Worm (Caenorhabditis elegans) whole organism, young adult: ENCODE measurements around the gene rpl-3.

Source experiments
- B0035.1 ChIP-seq: sonication (generic microtip); optimal IDR thresholded peaks from 2 replicates; lab custom pipeline; 2016; ENCODE audit warnings: missing genetic modification characterization, mild to moderate bottlenecking, missing compliant biosample characterization, missing genotype, missing genetic modification reagents
- B0261.1 ChIP-seq: sonication (generic microtip); optimal IDR thresholded peaks from 2 replicates; lab custom pipeline; 2016; ENCODE audit warnings: mild to moderate bottlenecking, missing genetic modification characterization, moderate library complexity, missing compliant biosample characterization
- F10E7.11 ChIP-seq: sonication (generic microtip); optimal IDR thresholded peaks from 2 replicates; lab custom pipeline; 2017; ENCODE audit warnings: mild to moderate bottlenecking, missing genetic modification characterization, moderate library complexity, missing compliant biosample characterization
- F55B11.4 ChIP-seq: sonication (generic microtip); optimal IDR thresholded peaks from 2 replicates; lab custom pipeline; 2016; ENCODE audit warnings: missing compliant biosample characterization, missing genetic modification characterization, borderline replicate concordance; ENCODE audit not compliant: insufficient read depth
- K12H6.12 ChIP-seq: fragments of 200-800 bp; sonication (Bioruptor generic); optimal IDR thresholded peaks from 2 replicates; lab custom pipeline; 2018; ENCODE audit warnings: mild to moderate bottlenecking, missing genetic modification characterization, missing compliant biosample characterization
- T07F8.4 ChIP-seq: sonication (generic microtip); optimal IDR thresholded peaks from 2 replicates; lab custom pipeline; 2016; ENCODE audit warnings: mild to moderate bottlenecking, missing genetic modification characterization, moderate library complexity, missing compliant biosample characterization
- Y53G8AR.9 ChIP-seq: fragments of 200-800 bp; sonication (Bioruptor generic); conservative IDR thresholded peaks from 2 replicates; pipeline ENCODE4 v1.3.6; 2022; ENCODE audit warnings: missing genetic modification reagents, missing genetic modification characterization, missing compliant biosample characterization
- Y95B8A.8 ChIP-seq: fragments of 200-800 bp; sonication (Bioruptor generic); IDR thresholded peaks from 2 replicates; pipeline ENCODE4 v1.3.6; 2022; ENCODE audit warnings: missing genetic modification reagents, missing genetic modification characterization, missing compliant biosample characterization
- ZK185.1 ChIP-seq: sonication (generic microtip); optimal IDR thresholded peaks from 2 replicates; lab custom pipeline; 2016; ENCODE audit warnings: mild to moderate bottlenecking, missing genetic modification characterization, missing compliant biosample characterization; ENCODE audit not compliant: poor library complexity, severe bottlenecking
- ama-1 ChIP-seq, 3 experiments: fragments of 150-350 bp in 1 of 3; sonication (generic microtip) in 2 of 3; optimal IDR thresholded peaks; 2 replicates each; lab custom pipeline; 2014 to 2018; ENCODE audit warnings: missing biosample characterization in 2 of 3, missing genetic modification characterization in 2 of 3, missing genetic modification reagents in 2 of 3
- aptf-2 ChIP-seq: fragments of 200-800 bp; sonication (Bioruptor generic); conservative IDR thresholded peaks from 2 replicates; pipeline ENCODE4 v1.3.6; 2022; ENCODE audit warnings: missing genetic modification reagents, missing genetic modification characterization, missing compliant biosample characterization
- bed-2 ChIP-seq: fragments of 200-800 bp; sonication (Bioruptor generic); IDR thresholded peaks from 2 replicates; pipeline ENCODE4 v1.3.6; 2022; ENCODE audit warnings: missing genetic modification reagents, missing genetic modification characterization, missing compliant biosample characterization
- cebp-1 ChIP-seq, 2 experiments: fragments of 200-800 bp in 1 of 2; sonication (Bioruptor generic) in 1 of 2; sonication (generic microtip) in 1 of 2; IDR thresholded peaks in 1 of 2; optimal IDR thresholded peaks in 1 of 2; 2 replicates each; pipeline versions ENCODE4 v1.3.6 to Lab custom; 2017 to 2022; ENCODE audit warnings: missing compliant biosample characterization in 2 of 2, missing genetic modification characterization in 2 of 2, mild to moderate bottlenecking in 1 of 2, missing genetic modification reagents in 1 of 2, moderate library complexity in 1 of 2
- cebp-2 ChIP-seq: fragments of 200-800 bp; sonication (Bioruptor generic); IDR thresholded peaks from 2 replicates; pipeline ENCODE4 v1.3.6; 2022; ENCODE audit warnings: missing genetic modification characterization, missing compliant biosample characterization
- ceh-91 ChIP-seq: fragments of 200-800 bp; sonication (Bioruptor generic); IDR thresholded peaks from 2 replicates; pipeline ENCODE4 v1.3.6; 2022; ENCODE audit warnings: missing genetic modification reagents, missing genetic modification characterization, missing compliant biosample characterization
- chd-7 ChIP-seq: sonication (generic microtip); optimal IDR thresholded peaks from 2 replicates; lab custom pipeline; 2016; ENCODE audit warnings: mild to moderate bottlenecking, missing genetic modification characterization, moderate library complexity, missing compliant biosample characterization
- dpl-1 ChIP-seq: fragments of 150-350 bp; optimal IDR thresholded peaks from 2 replicates; lab custom pipeline; 2014; ENCODE audit warnings: missing biosample characterization, missing genetic modification reagents, missing genetic modification characterization
- egl-44 ChIP-seq: fragments of 200-800 bp; sonication (Bioruptor generic); IDR thresholded peaks from 2 replicates; pipeline ENCODE4 v1.3.6; 2022; ENCODE audit warnings: missing genetic modification reagents, missing genetic modification characterization, missing compliant biosample characterization
- egrh-3 ChIP-seq: fragments of 200-800 bp; sonication (Bioruptor generic); IDR thresholded peaks from 2 replicates; pipeline ENCODE4 v1.3.6; 2022; ENCODE audit warnings: missing genetic modification reagents, missing genetic modification characterization, missing compliant biosample characterization
- gei-17 ChIP-seq: fragments of 200-800 bp; sonication (Bioruptor generic); optimal IDR thresholded peaks from 2 replicates; lab custom pipeline; 2018; ENCODE audit warnings: mild to moderate bottlenecking, missing genetic modification characterization, missing compliant biosample characterization
- him-1 ChIP-seq: sonication (generic microtip); optimal IDR thresholded peaks from 2 replicates; lab custom pipeline; 2016; ENCODE audit warnings: missing genotype, missing genetic modification reagents, missing genetic modification characterization, missing compliant biosample characterization
- hlh-26 ChIP-seq: fragments of 200-800 bp; sonication (Bioruptor generic); conservative IDR thresholded peaks from 2 replicates; pipeline ENCODE4 v1.3.6; 2022; ENCODE audit warnings: missing genetic modification reagents, missing genetic modification characterization, missing compliant biosample characterization
- hmg-1.2 ChIP-seq: fragments of 200-800 bp; sonication (Bioruptor generic); IDR thresholded peaks from 2 replicates; pipeline ENCODE4 v1.3.6; 2022; ENCODE audit warnings: missing genetic modification reagents, missing genetic modification characterization, missing compliant biosample characterization
- hrde-1 ChIP-seq: sonication (generic microtip); optimal IDR thresholded peaks from 2 replicates; lab custom pipeline; 2016; ENCODE audit warnings: missing genetic modification characterization, mild to moderate bottlenecking, missing compliant biosample characterization, moderate library complexity, missing genotype, missing genetic modification reagents, borderline replicate concordance
- let-607 ChIP-seq, 2 experiments: fragments of 200-800 bp in 1 of 2; sonication (Bioruptor generic) in 1 of 2; sonication (generic microtip) in 1 of 2; optimal IDR thresholded peaks; 2 replicates each; lab custom pipeline; 2016 to 2018; ENCODE audit warnings: mild to moderate bottlenecking in 2 of 2, missing compliant biosample characterization in 2 of 2, missing genetic modification characterization in 2 of 2, moderate library complexity in 2 of 2, missing genotype in 1 of 2
- lin-26 ChIP-seq: fragments of 200-800 bp; sonication (Bioruptor generic); IDR thresholded peaks from 2 replicates; pipeline ENCODE4 v1.3.6; 2022; ENCODE audit warnings: missing genetic modification reagents, missing genetic modification characterization, missing compliant biosample characterization
- lin-40 ChIP-seq: sonication (generic microtip); optimal IDR thresholded peaks from 2 replicates; lab custom pipeline; 2016; ENCODE audit warnings: missing genetic modification characterization, mild to moderate bottlenecking, missing compliant biosample characterization, missing genotype, missing genetic modification reagents
- lir-1 ChIP-seq: fragments of 200-800 bp; sonication (Bioruptor generic); conservative IDR thresholded peaks from 2 replicates; pipeline ENCODE4 v1.3.6; 2022; ENCODE audit warnings: missing genetic modification reagents, missing genetic modification characterization, missing compliant biosample characterization
- mel-28 ChIP-seq: sonication (generic microtip); optimal IDR thresholded peaks from 2 replicates; lab custom pipeline; 2016; ENCODE audit warnings: borderline replicate concordance, mild to moderate bottlenecking, missing genetic modification characterization, missing compliant biosample characterization
- mxl-1 ChIP-seq: sonication (generic microtip); optimal IDR thresholded peaks from 2 replicates; lab custom pipeline; 2016; ENCODE audit warnings: missing genetic modification characterization, missing compliant biosample characterization
- nfyb-1 ChIP-seq: fragments of 200-800 bp; sonication (Bioruptor generic); IDR thresholded peaks from 2 replicates; pipeline ENCODE4 v1.3.6; 2022; ENCODE audit warnings: missing genetic modification reagents, missing genetic modification characterization, missing compliant biosample characterization
- nhr-120 ChIP-seq: fragments of 200-800 bp; sonication (Bioruptor generic); IDR thresholded peaks from 2 replicates; pipeline ENCODE4 v1.3.6; 2022; ENCODE audit warnings: missing genetic modification characterization, missing compliant biosample characterization
- nhr-80 ChIP-seq: sonication (generic microtip); optimal IDR thresholded peaks from 2 replicates; lab custom pipeline; 2016; ENCODE audit warnings: missing genetic modification characterization, missing compliant biosample characterization
- nhr-90 ChIP-seq: sonication (generic microtip); optimal IDR thresholded peaks from 2 replicates; lab custom pipeline; 2016; ENCODE audit warnings: missing genotype, mild to moderate bottlenecking, missing genetic modification characterization, missing compliant biosample characterization
- pha-4 ChIP-seq: fragments of 150-350 bp; sonication (generic microtip); optimal IDR thresholded peaks from 2 replicates; lab custom pipeline; 2014; ENCODE audit warnings: missing biosample characterization, missing genetic modification reagents, missing genetic modification characterization
- rec-8 ChIP-seq, 2 experiments: sonication (generic microtip); optimal IDR thresholded peaks; 2 replicates each; lab custom pipeline; 2016; ENCODE audit warnings: mild to moderate bottlenecking in 2 of 2, missing genetic modification characterization in 2 of 2, missing genetic modification reagents in 2 of 2, missing genotype in 2 of 2, missing biosample characterization in 1 of 2, missing compliant biosample characterization in 1 of 2, moderate library complexity in 1 of 2
- repo-1 ChIP-seq: sonication (generic microtip); optimal IDR thresholded peaks from 2 replicates; lab custom pipeline; 2017; ENCODE audit warnings: mild to moderate bottlenecking, missing genetic modification characterization, missing compliant biosample characterization
- snpc-3.4 ChIP-seq: sonication (generic microtip); optimal IDR thresholded peaks from 2 replicates; lab custom pipeline; 2017; ENCODE audit warnings: missing genetic modification characterization, mild to moderate bottlenecking, missing compliant biosample characterization, antibody characterized with exemption, moderate library complexity, missing genotype, missing genetic modification reagents
- somi-1 ChIP-seq: fragments of 200-800 bp; sonication (Bioruptor generic); optimal IDR thresholded peaks from 2 replicates; lab custom pipeline; 2018; ENCODE audit warnings: mild to moderate bottlenecking, missing genetic modification characterization, missing compliant biosample characterization
- tbx-9 ChIP-seq: sonication (generic microtip); optimal IDR thresholded peaks from 2 replicates; lab custom pipeline; 2016; ENCODE audit warnings: borderline replicate concordance, missing genetic modification characterization, inconsistent platforms, missing compliant biosample characterization
- unc-130 ChIP-seq: sonication (generic microtip); optimal IDR thresholded peaks from 2 replicates; lab custom pipeline; 2016; ENCODE audit warnings: missing genetic modification reagents, missing genetic modification characterization, missing compliant biosample characterization

Gene rpl-3

ce11 chrIII:3874895-3875294 is 7.2 kb downstream of the rpl-3 start:
- no peak for TF ChIP-seq B0261.1 (tag; lab: Kevin White, UChicago)
- TF ChIP-seq B0035.1 (tag; lab: Kevin White, UChicago): no peak
- no peak for TF ChIP-seq T07F8.4 (tag; lab: Kevin White, UChicago)
- TF ChIP-seq nhr-90 (tag; lab: Kevin White, UChicago): no peak
- TF ChIP-seq K12H6.12: no peak
- TF ChIP-seq snpc-3.4: no peak
- TF ChIP-seq hlh-26 (GFP tag; lab: Robert Waterston, UW): no peak
- no peak for TF ChIP-seq somi-1 (GFP tag; lab: Kevin White, UChicago)
- no peak for TF ChIP-seq mel-28
- no peak for TF ChIP-seq dpl-1
- peak; percentile 47 to 82 for TF ChIP-seq let-607 (tag; optimal IDR thresholded peaks at IDR 0.05; lab: Kevin White, UChicago)
- TF ChIP-seq rec-8 (tag; optimal IDR thresholded peaks at IDR 0.05; lab: Kevin White, UChicago): no peak
- TF ChIP-seq tbx-9: no peak
- TF ChIP-seq lir-1 (GFP tag; lab: Robert Waterston, UW): no peak
- no peak for TF ChIP-seq mxl-1 (tag; lab: Kevin White, UChicago)
- no peak for TF ChIP-seq ceh-91 (GFP tag; lab: Robert Waterston, UW)
- no peak for TF ChIP-seq Y95B8A.8 (GFP tag; lab: Robert Waterston, UW)
- no peak for TF ChIP-seq lin-26 (GFP tag; lab: Robert Waterston, UW)
- TF ChIP-seq F10E7.11 (tag; lab: Kevin White, UChicago): no peak
- 0 out of 2 replicates have a peak, but pooled peaks have one; percentile 26 for TF ChIP-seq Y53G8AR.9 (GFP tag; lab: Robert Waterston, UW)
- peak; percentile 40 for TF ChIP-seq nhr-80 (tag; lab: Kevin White, UChicago)
- no peak for TF ChIP-seq nfyb-1
- TF ChIP-seq ama-1 (optimal IDR thresholded peaks at IDR 0.05; lab: Kevin White, UChicago): no peak
- no peak for TF ChIP-seq ama-1 (GFP tag; optimal IDR thresholded peaks at IDR 0.05; lab: Kevin White, UChicago)
- no peak for TF ChIP-seq egrh-3 (GFP tag; lab: Robert Waterston, UW)
- 0 out of 2 replicates have a peak, but pooled peaks have one; percentile 14 for TF ChIP-seq egl-44 (GFP tag; lab: Robert Waterston, UW)
- no peak for TF ChIP-seq ZK185.1 (tag; lab: Kevin White, UChicago)
- no peak for TF ChIP-seq bed-2 (GFP tag; lab: Robert Waterston, UW)

- no peak for TF ChIP-seq hrde-1 (tag; lab: Kevin White, UChicago)
- no peak for TF ChIP-seq unc-130
- no peak for TF ChIP-seq him-1 (tag; lab: Kevin White, UChicago)
- TF ChIP-seq nfyb-1: peak; percentile 48; the same call in 1 of the 2 replicates
- peak; percentile 18; the same call in 1 of the 2 replicates for TF ChIP-seq cebp-1 (GFP tag; IDR thresholded peaks at IDR 0.05; lab: Robert Waterston, UW)
- peak; percentile 60 for TF ChIP-seq cebp-1 (tag; optimal IDR thresholded peaks at IDR 0.05; lab: Kevin White, UChicago)
- TF ChIP-seq lin-40 (tag; lab: Kevin White, UChicago): peak; percentile 22
- TF ChIP-seq F55B11.4 (tag; lab: Kevin White, UChicago): no peak
- no peak for TF ChIP-seq B0035.1 (tag; lab: Kevin White, UChicago)
- no peak for TF ChIP-seq nhr-120 (GFP tag; lab: Robert Waterston, UW)
- TF ChIP-seq nhr-80 (tag; lab: Kevin White, UChicago): peak; percentile 9
- TF ChIP-seq gei-17 (GFP tag; lab: Kevin White, UChicago): no peak
- TF ChIP-seq cebp-2 (GFP tag; lab: Robert Waterston, UW): no peak
- TF ChIP-seq hmg-1.2: no peak
- 0 out of 2 replicates have a peak, but pooled peaks have one; percentile 53 for TF ChIP-seq egl-44 (GFP tag; lab: Robert Waterston, UW)
- peak; percentile 36 for TF ChIP-seq chd-7 (tag; lab: Kevin White, UChicago)
- TF ChIP-seq aptf-2 (GFP tag; lab: Robert Waterston, UW): no peak
- TF ChIP-seq pha-4 (tag; lab: Kevin White, UChicago): peak; percentile 32
- TF ChIP-seq repo-1: no peak
- TF ChIP-seq ZK185.1 (tag; lab: Kevin White, UChicago): peak; percentile 6
These were observed 8.0 kb downstream of the rpl-3 start for ce11 chrIII:3875608-3876007.
